Worm (Caenorhabditis elegans) whole organism, L1 larva: ENCODE results near the gene T23F2.3.

Source experiments
- C04F5.9 ChIP-seq: sonication (generic microtip); optimal IDR thresholded peaks from 2 replicates; lab custom pipeline; 2016; ENCODE audit warnings: missing genetic modification characterization, missing compliant biosample characterization
- C16A3.4 ChIP-seq: fragments of 150-350 bp; optimal IDR thresholded peaks from 2 replicates; lab custom pipeline; 2014; ENCODE audit warnings: missing biosample characterization, missing genetic modification characterization
- C34B4.2 ChIP-seq: sonication (generic microtip); optimal IDR thresholded peaks from 2 replicates; lab custom pipeline; 2017; ENCODE audit warnings: mild to moderate bottlenecking, missing genetic modification characterization, missing compliant biosample characterization
- aly-2 ChIP-seq: fragments of 150-350 bp; optimal IDR thresholded peaks from 2 replicates; lab custom pipeline; 2014; ENCODE audit warnings: missing biosample characterization, missing genetic modification characterization
- blmp-1 ChIP-seq: fragments of 150-350 bp; optimal IDR thresholded peaks from 2 replicates; lab custom pipeline; 2014; ENCODE audit warnings: missing biosample characterization, missing genetic modification characterization
- ceh-82 ChIP-seq, 3 experiments: fragments of 150-350 bp in 1 of 3; sonication (generic microtip) in 2 of 3; optimal IDR thresholded peaks; 2 replicates each; lab custom pipeline; 2014 to 2017; ENCODE audit warnings: missing biosample characterization in 3 of 3, missing genetic modification characterization in 3 of 3
- dpl-1 ChIP-seq, 3 experiments: fragments of 150-350 bp in 2 of 3; sonication (generic microtip) in 1 of 3; optimal IDR thresholded peaks; 2 replicates each; lab custom pipeline; 2014 to 2017; ENCODE audit warnings: missing biosample characterization in 3 of 3, missing genetic modification characterization in 3 of 3, missing genetic modification reagents in 3 of 3
- dsc-1 ChIP-seq: sonication (generic microtip); optimal IDR thresholded peaks from 2 replicates; lab custom pipeline; 2016; ENCODE audit warnings: mild to moderate bottlenecking, missing genetic modification characterization, missing compliant biosample characterization
- elt-2 ChIP-seq: sonication (generic microtip); optimal IDR thresholded peaks from 2 replicates; lab custom pipeline; 2016; ENCODE audit warnings: missing genetic modification characterization, mild to moderate bottlenecking, inconsistent platforms, missing compliant biosample characterization, missing genetic modification reagents
- fkh-4 ChIP-seq: sonication (generic microtip); optimal IDR thresholded peaks from 2 replicates; lab custom pipeline; 2016; ENCODE audit warnings: missing compliant biosample characterization, missing genetic modification characterization, borderline replicate concordance
- fos-1 ChIP-seq: fragments of 150-350 bp; optimal IDR thresholded peaks from 2 replicates; lab custom pipeline; 2014; ENCODE audit warnings: missing biosample characterization, missing genetic modification characterization
- hlh-17 ChIP-seq: fragments of 200-800 bp; sonication (Bioruptor generic); optimal IDR thresholded peaks from 2 replicates; lab custom pipeline; 2018; ENCODE audit warnings: missing genetic modification characterization, mild to moderate bottlenecking, missing compliant biosample characterization, moderate library complexity, borderline replicate concordance
- hpl-2 ChIP-seq: fragments of 150-350 bp; optimal IDR thresholded peaks from 2 replicates; lab custom pipeline; 2014; ENCODE audit warnings: missing biosample characterization, missing genetic modification reagents, missing genetic modification characterization
- jun-1 ChIP-seq: fragments of 150-350 bp; optimal IDR thresholded peaks from 2 replicates; lab custom pipeline; 2014; ENCODE audit warnings: missing biosample characterization, missing genetic modification reagents, missing genetic modification characterization
- lin-14 ChIP-seq: fragments of 200-800 bp; sonication (Bioruptor generic); optimal IDR thresholded peaks from 2 replicates; lab custom pipeline; 2018; ENCODE audit warnings: mild to moderate bottlenecking, missing genetic modification characterization, moderate library complexity, missing compliant biosample characterization
- lin-35 ChIP-seq, 2 experiments: fragments of 150-350 bp; optimal IDR thresholded peaks; 2 replicates each; lab custom pipeline; 2014; ENCODE audit warnings: missing biosample characterization in 2 of 2, missing genetic modification characterization in 2 of 2, missing genetic modification reagents in 2 of 2
- lsy-2 ChIP-seq, 2 experiments: fragments of 150-350 bp; optimal IDR thresholded peaks; 2 replicates each; lab custom pipeline; 2014; ENCODE audit warnings: missing biosample characterization in 2 of 2, missing genetic modification characterization in 2 of 2
- mef-2 ChIP-seq: fragments of 150-350 bp; optimal IDR thresholded peaks from 2 replicates; lab custom pipeline; 2014; ENCODE audit warnings: missing biosample characterization, missing genetic modification characterization
- mep-1 ChIP-seq: fragments of 150-350 bp; optimal IDR thresholded peaks from 2 replicates; lab custom pipeline; 2014; ENCODE audit warnings: missing biosample characterization, missing genetic modification characterization
- nhr-11 ChIP-seq: fragments of 150-350 bp; optimal IDR thresholded peaks from 2 replicates; lab custom pipeline; 2014; ENCODE audit warnings: missing biosample characterization, missing genetic modification characterization
- nhr-12 ChIP-seq: sonication (generic microtip); optimal IDR thresholded peaks from 2 replicates; lab custom pipeline; 2017; ENCODE audit warnings: missing biosample characterization, missing genetic modification characterization
- nhr-20 ChIP-seq: sonication (generic microtip); optimal IDR thresholded peaks from 2 replicates; lab custom pipeline; 2016; ENCODE audit warnings: mild to moderate bottlenecking, missing genetic modification characterization, missing compliant biosample characterization
- nhr-237 ChIP-seq: fragments of 150-350 bp; optimal IDR thresholded peaks from 2 replicates; lab custom pipeline; 2014; ENCODE audit warnings: missing biosample characterization, missing genetic modification characterization
- nhr-71 ChIP-seq: sonication (generic microtip); optimal IDR thresholded peaks from 2 replicates; lab custom pipeline; 2016; ENCODE audit warnings: mild to moderate bottlenecking, missing genetic modification characterization, moderate library complexity, missing compliant biosample characterization
- nhr-84 ChIP-seq: sonication (generic microtip); optimal IDR thresholded peaks from 2 replicates; lab custom pipeline; 2017; ENCODE audit warnings: missing biosample characterization, missing genetic modification characterization
- nhr-85 ChIP-seq: sonication (generic microtip); peaks from one replicate; lab custom pipeline; 2016; ENCODE audit warnings: missing genetic modification characterization, inconsistent platforms, missing compliant biosample characterization
- rnt-1 ChIP-seq: sonication (generic microtip); optimal IDR thresholded peaks from 2 replicates; lab custom pipeline; 2016; ENCODE audit warnings: mild to moderate bottlenecking, missing genetic modification characterization, moderate library complexity, missing compliant biosample characterization
- snpc-4 ChIP-seq: fragments of 150-350 bp; optimal IDR thresholded peaks from 2 replicates; lab custom pipeline; 2014; ENCODE audit warnings: missing biosample characterization, missing genetic modification characterization
- snu-23 ChIP-seq: sonication (generic microtip); optimal IDR thresholded peaks from 2 replicates; lab custom pipeline; 2016; ENCODE audit warnings: missing genetic modification characterization, missing compliant biosample characterization
- sox-4 ChIP-seq: sonication (generic microtip); optimal IDR thresholded peaks from 2 replicates; lab custom pipeline; 2016; ENCODE audit warnings: missing genetic modification characterization, missing compliant biosample characterization
- sup-37 ChIP-seq: fragments of 200-800 bp; sonication (Bioruptor generic); optimal IDR thresholded peaks from 2 replicates; lab custom pipeline; 2018; ENCODE audit warnings: mild to moderate bottlenecking, missing genetic modification characterization, missing compliant biosample characterization
- swsn-7 ChIP-seq: sonication (generic microtip); optimal IDR thresholded peaks from 2 replicates; lab custom pipeline; 2016; ENCODE audit warnings: missing genetic modification characterization, missing compliant biosample characterization
- unc-130 ChIP-seq: fragments of 150-350 bp; optimal IDR thresholded peaks from 2 replicates; lab custom pipeline; 2017; ENCODE audit warnings: missing biosample characterization, missing genetic modification characterization, inconsistent platforms
- unc-30 ChIP-seq: sonication (generic microtip); optimal IDR thresholded peaks from 2 replicates; lab custom pipeline; 2017; ENCODE audit warnings: missing biosample characterization, missing genetic modification characterization
- unc-62 ChIP-seq: fragments of 150-350 bp; optimal IDR thresholded peaks from 2 replicates; lab custom pipeline; 2014; ENCODE audit warnings: missing biosample characterization, missing genetic modification reagents, missing genetic modification characterization
- xbp-1 ChIP-seq: sonication (generic microtip); optimal IDR thresholded peaks from 2 replicates; lab custom pipeline; 2016; ENCODE audit warnings: missing genetic modification characterization, missing compliant biosample characterization
- zag-1 ChIP-seq: fragments of 150-350 bp; optimal IDR thresholded peaks from 2 replicates; lab custom pipeline; 2014; ENCODE audit warnings: missing biosample characterization, missing genetic modification characterization

The T23F2.3 gene

DNA sequence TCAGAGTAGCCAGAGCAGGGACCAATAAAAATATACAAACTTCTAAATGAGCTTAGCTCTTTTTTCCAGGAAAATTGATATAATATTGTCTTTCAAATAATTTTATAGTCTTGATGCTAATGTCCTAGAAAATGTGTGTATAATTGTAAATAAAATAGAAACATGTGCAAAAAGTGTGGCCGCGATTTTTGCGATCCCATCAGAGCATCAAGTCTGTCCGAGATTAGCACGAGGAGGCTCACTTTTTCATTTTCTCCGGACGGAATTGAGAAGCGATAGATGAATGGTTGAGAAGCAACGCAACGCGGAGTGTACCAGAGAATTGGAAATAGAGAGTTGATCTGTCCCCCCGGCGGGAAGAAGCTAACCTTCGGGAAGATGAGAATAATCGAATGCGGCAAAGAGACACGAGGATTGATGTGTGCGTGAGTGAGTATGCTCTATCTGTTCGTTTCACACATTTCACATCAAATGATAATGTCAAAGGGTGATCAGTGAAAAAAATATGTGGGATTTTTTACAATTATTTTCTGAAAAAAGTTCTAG is 5.6 kb downstream of the T23F2.3 start (continued):
- TF ChIP-seq nhr-11 (no peak), dpl-1 (GFP tag; optimal IDR thresholded peaks at IDR 0.05; lab: Kevin White, UChicago) (no peak), jun-1 (tag; lab: Kevin White, UChicago) (no peak), nhr-12 (no peak), unc-62 (GFP tag; lab: Kevin White, UChicago) (no peak), hlh-17 (GFP tag; lab: Kevin White, UChicago) (no peak)

DNA sequence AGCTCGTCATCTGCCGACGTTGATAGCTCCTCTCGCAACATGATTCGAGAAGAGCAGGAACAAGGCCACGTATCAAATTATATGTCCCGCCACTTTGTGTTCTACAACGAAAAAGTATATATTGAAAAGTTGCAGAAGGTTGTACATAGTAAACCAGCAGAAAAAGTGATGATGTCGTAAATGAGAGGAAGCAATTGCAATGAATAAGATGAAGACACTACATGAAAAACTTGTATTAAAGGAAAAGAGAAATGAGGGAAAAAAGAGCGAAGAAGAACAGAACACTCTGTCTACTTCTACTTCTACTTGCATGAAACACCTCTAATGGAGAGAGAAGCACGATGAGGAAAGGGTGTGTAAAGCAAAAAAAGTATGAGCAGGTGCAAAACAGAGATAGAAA is 7.0 kb downstream of the T23F2.3 start, which contains the start of gene T23F2.2:
T23F2.2 (minus strand) TSS at position 101 of the 400 bp plus-strand sequence.
- TF ChIP-seq jun-1 (tag; lab: Kevin White, UChicago) (no peak), lin-14 (GFP tag; lab: Kevin White, UChicago) (peak; percentile 26)

DNA sequence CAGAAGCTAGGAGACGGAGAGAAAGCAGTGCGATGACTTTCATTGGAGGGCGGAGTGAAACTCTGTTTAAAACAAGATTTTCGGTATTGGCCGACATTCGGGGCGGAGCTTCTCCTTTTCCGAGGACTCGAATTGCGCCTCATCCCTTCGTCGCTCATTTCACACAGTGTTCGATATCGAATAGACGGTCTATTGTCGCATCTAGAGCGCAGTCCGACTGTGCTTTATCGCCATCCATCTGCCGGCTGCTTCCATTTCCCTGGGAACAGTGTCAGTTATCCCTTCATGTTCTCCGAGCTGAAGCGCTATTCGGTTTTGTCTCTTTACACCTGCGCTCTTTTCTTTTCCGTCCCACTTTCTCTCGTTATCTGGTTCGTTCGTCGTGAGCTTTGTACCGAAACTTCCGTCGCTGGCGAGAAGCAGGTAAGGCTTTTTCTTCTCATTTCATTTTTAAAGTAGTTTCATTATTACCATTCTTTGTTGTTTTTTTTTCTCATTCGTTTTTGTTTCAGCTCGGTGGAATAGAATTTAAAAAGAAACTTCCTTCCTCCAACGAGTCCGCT is 19.2 kb downstream of the T23F2.3 start, which contains the start of the genes bus-8A and bus-8B:
bus-8A (plus strand) TSS at position 96 of the 563 bp plus-strand sequence.
bus-8B (plus strand) TSS at position 513 of the 563 bp plus-strand sequence.
- TF ChIP-seq blmp-1 (peak; percentile 4), fos-1 (tag; lab: Kevin White, UChicago) (no peak), ceh-82 (tag; optimal IDR thresholded peaks at IDR 0.05; lab: Kevin White, UChicago) (no peak)

DNA sequence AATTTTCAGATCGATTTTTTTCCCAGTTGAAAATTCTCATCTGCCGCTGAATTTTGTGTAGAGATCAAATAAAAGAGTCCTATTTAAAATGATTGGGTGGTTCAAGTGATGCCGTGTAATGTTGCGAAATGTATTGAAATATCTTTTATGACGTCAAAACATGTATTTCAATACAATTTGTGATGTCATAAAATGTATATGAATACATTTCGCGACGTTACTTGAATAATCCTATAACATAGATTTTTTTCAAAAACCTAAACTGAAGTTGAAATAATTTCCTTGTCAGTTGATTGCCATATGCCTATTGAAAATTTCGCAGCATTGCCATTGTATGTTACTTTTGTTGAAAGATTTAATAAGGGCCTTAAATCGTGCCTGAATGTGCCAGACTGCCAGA is 22.6 kb downstream of the T23F2.3 start, which contains the start of gene F55D1.1:
F55D1.1 (plus strand) TSS at position 301 of the 400 bp plus-strand sequence.
- TF ChIP-seq snpc-4 (no peak), C16A3.4 (tag; lab: Kevin White, UChicago) (no peak), elt-2 (no peak), nhr-84 (tag; lab: Kevin White, UChicago) (no peak), mef-2 (no peak), sup-37 (GFP tag; lab: Kevin White, UChicago) (no peak), C34B4.2 (tag; lab: Kevin White, UChicago) (no peak), zag-1 (tag; lab: Kevin White, UChicago) (no peak), dpl-1 (GFP tag; optimal IDR thresholded peaks at IDR 0.05; lab: Kevin White, UChicago) (no peak), fkh-4 (tag; lab: Kevin White, UChicago) (no peak), nhr-237 (tag; lab: Kevin White, UChicago) (no peak), unc-30 (tag; lab: Kevin White, UChicago) (no peak), hpl-2 (GFP tag; lab: Kevin White, UChicago) (no peak), C04F5.9 (tag; lab: Kevin White, UChicago) (no peak)

DNA sequence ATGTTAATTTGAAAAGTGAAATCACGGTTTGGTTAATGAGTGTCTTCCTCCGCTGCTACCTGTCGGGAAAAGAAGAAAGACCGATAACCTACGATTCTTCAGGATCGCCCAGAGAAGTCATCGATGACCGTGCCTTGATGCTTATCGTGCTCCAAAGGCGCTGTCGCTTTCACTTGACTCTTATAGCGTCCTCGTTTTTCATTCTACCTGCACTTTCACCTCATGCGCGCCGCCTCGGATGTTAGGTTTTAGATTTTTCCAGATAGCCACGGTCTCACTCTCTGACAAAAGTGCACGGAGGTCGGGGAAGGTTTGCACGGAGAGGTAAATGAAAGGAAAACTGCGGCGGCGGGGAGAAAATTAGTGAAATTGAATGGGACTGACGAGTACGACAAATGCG is 23.3 kb downstream of the T23F2.3 start:
- no peak for TF ChIP-seq unc-30 (tag; lab: Kevin White, UChicago)
- peak; percentile 88 for TF ChIP-seq blmp-1
- TF ChIP-seq, all 84 proteins: peak for 1

DNA sequence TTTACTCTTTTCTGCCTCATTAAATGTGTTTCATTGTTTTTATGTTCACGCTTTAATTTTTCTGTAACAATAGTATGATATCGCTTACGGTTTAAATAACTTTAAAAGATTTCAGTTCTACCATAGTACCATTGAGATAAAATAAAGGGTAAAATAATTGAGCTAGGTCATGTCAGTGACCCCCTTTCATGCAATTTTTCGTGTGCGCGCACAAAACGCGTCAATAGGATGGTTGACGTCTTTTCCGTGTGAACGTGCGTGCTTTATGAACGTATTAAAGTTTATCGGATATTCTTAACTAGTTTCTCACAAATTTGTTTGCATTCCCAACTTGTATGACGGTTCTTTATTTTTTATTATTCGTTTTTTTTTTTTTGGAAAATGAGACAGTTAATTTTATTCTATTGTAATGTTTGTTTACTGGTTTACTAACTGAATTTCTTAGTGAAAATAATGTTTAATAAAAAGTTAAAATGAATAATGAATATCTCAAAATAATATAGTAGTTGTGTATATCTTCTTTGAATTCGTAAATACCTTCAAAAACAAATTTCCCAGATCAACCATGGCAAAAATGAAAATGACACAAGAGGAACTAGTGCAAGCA is 26.1 kb downstream of the T23F2.3 start, which contains the start of gene C25F6.1:
C25F6.1 (plus strand) TSS at position 557 of the 607 bp plus-strand sequence.
- peak; percentile 33 for TF ChIP-seq rnt-1
- no peak for TF ChIP-seq fos-1 (tag; lab: Kevin White, UChicago)
- peak in 2 of 3 experiments; percentile 1 to 31 for TF ChIP-seq dpl-1 (GFP tag; optimal IDR thresholded peaks at IDR 0.05; lab: Kevin White, UChicago)
- TF ChIP-seq nhr-85 (tag; lab: Kevin White, UChicago), result peak; percentile 28
- peak; percentile 34 for TF ChIP-seq xbp-1
- TF ChIP-seq mef-2, result no peak
- TF ChIP-seq lin-35 (GFP tag; optimal IDR thresholded peaks at IDR 0.05; lab: Kevin White, UChicago), result peak in 1 of 2 experiments; percentile 8
- peak; percentile 16 for TF ChIP-seq swsn-7 (tag; lab: Kevin White, UChicago)
- TF ChIP-seq elt-2, result no peak
- peak; percentile 42 for TF ChIP-seq blmp-1
- peak; percentile 5 for TF ChIP-seq dsc-1 (tag; lab: Kevin White, UChicago)
- peak; percentile 52 for TF ChIP-seq snu-23 (GFP tag; lab: Kevin White, UChicago)
- no peak for TF ChIP-seq sox-4 (tag; lab: Kevin White, UChicago)
- peak; percentile 35 for TF ChIP-seq nhr-20
- TF ChIP-seq nhr-71 (tag; lab: Kevin White, UChicago), result peak; percentile 37
- TF ChIP-seq lsy-2 (tag; optimal IDR thresholded peaks at IDR 0.05; lab: Kevin White, UChicago), result peak; percentile 0 to 58
- TF ChIP-seq unc-130 (tag; lab: Kevin White, UChicago), result peak; percentile 23
- TF ChIP-seq mep-1 (tag; lab: Kevin White, UChicago), result peak; percentile 23
- TF ChIP-seq lin-14 (GFP tag; lab: Kevin White, UChicago), result peak; percentile 65
- no peak for TF ChIP-seq aly-2
- TF ChIP-seq, all 84 proteins: peak for 15
